Worm (Caenorhabditis elegans) whole organism, midembryonic: ENCODE results near the gene skat-1.
"Not testable (repeated sequence)": the region's sequence is repeated elsewhere in the genome, so short reads cannot be mapped to it uniquely, and the experiment has no call there.

ENCODE experiments used
- T22C8.4 ChIP-seq: fragments of 200-800 bp; sonication (Bioruptor generic); IDR thresholded peaks from 2 replicates; pipeline ENCODE4 v1.3.6; 2022; ENCODE audit warnings: missing genetic modification characterization, missing compliant biosample characterization
- cog-1 ChIP-seq: sonication (generic microtip); optimal IDR thresholded peaks from 2 replicates; lab custom pipeline; 2016; ENCODE audit warnings: missing genetic modification characterization, missing compliant biosample characterization
- flt-1 ChIP-seq: fragments of 200-800 bp; sonication (Bioruptor generic); IDR thresholded peaks from 2 replicates; pipeline ENCODE4 v1.3.6; 2022; ENCODE audit warnings: missing genetic modification characterization, missing compliant biosample characterization
- klf-2 ChIP-seq: fragments of 200-800 bp; sonication (Bioruptor generic); conservative IDR thresholded peaks from 2 replicates; pipeline ENCODE4 v1.3.6; 2022; ENCODE audit warnings: missing genetic modification reagents, missing genetic modification characterization, missing compliant biosample characterization
- med-1 ChIP-seq: sonication (generic microtip); optimal IDR thresholded peaks from 2 replicates; lab custom pipeline; 2017; ENCODE audit warnings: missing genetic modification characterization, mild to moderate bottlenecking, missing compliant biosample characterization, antibody characterized with exemption, missing genetic modification reagents; ENCODE audit not compliant: insufficient read depth
- ref-1 ChIP-seq: fragments of 200-800 bp; sonication (Bioruptor generic); conservative IDR thresholded peaks from 2 replicates; pipeline ENCODE4 v1.3.6; 2022; ENCODE audit warnings: missing genetic modification reagents, missing genetic modification characterization, missing compliant biosample characterization
- tab-1 ChIP-seq: fragments of 200-800 bp; sonication (Bioruptor generic); IDR thresholded peaks from 2 replicates; pipeline ENCODE4 v1.3.6; 2022; ENCODE audit warnings: missing genetic modification characterization, missing compliant biosample characterization
- ztf-23 ChIP-seq: fragments of 200-800 bp; sonication (Bioruptor generic); IDR thresholded peaks from 2 replicates; pipeline ENCODE4 v1.3.6; 2022; ENCODE audit warnings: missing genetic modification reagents, missing genetic modification characterization, missing compliant biosample characterization
- ztf-29 ChIP-seq: fragments of 200-800 bp; sonication (Bioruptor generic); IDR thresholded peaks from 2 replicates; pipeline ENCODE4 v1.3.6; 2022; ENCODE audit warnings: missing genetic modification reagents, missing genetic modification characterization, missing compliant biosample characterization

Gene skat-1

DNA sequence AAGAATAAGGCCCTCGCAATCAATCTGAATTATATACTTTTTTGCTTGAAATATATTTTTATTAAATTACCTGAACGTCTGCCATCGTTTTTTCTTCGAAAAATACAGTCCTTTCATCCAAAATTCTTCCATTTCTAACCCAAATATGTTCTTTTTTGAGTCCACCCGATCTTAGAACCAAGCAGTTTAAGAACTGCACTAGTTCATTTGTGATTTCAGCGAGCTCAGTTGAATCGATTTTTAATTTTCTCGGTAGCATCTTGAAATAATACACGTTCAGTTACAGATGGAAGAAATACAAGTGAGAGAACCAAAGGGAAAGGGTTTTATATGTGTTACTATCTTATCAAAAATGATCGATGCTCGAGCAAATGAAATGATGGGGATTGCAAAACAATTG is 2.9 kb upstream of the skat-1 start, which contains the start of gene F59B2.3:
Gene F59B2.3 (minus strand): TSS at position 259 of the 400 bp plus-strand sequence.
- TF ChIP-seq flt-1 (GFP tag; lab: Robert Waterston, UW), result no peak
- TF ChIP-seq tab-1 (GFP tag; lab: Robert Waterston, UW), result no peak
- TF ChIP-seq klf-2 (GFP tag; lab: Robert Waterston, UW), result no peak
- no peak for TF ChIP-seq ztf-29
- no peak for TF ChIP-seq ztf-23 (GFP tag; lab: Robert Waterston, UW)
- TF ChIP-seq T22C8.4 (GFP tag; lab: Robert Waterston, UW), result no peak
- no peak for TF ChIP-seq cog-1 (tag; lab: Kevin White, UChicago)
- no peak for TF ChIP-seq med-1
- TF ChIP-seq ref-1, result no peak

DNA sequence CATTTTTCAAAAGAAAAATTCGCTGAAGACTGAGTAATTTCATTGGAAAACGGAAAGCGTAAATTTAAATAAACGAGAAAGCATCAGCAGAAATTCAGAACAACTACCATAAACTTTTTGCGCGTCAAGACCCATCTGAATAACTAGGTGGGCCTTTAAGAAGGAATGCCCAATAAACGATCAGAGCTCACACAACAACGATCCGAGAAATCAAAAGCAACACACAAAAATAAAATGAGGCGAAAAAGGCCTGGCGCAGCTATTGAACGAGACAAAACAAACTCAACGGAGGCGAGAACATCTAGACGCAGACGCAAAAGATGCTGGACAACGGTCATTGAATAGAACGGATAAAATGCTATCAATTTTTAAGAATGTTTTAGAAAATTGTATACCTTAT is 2.3 kb upstream of the skat-1 start:
- TF ChIP-seq ref-1 (no peak), T22C8.4 (GFP tag; lab: Robert Waterston, UW) (no peak), ztf-23 (GFP tag; lab: Robert Waterston, UW) (no peak)

DNA sequence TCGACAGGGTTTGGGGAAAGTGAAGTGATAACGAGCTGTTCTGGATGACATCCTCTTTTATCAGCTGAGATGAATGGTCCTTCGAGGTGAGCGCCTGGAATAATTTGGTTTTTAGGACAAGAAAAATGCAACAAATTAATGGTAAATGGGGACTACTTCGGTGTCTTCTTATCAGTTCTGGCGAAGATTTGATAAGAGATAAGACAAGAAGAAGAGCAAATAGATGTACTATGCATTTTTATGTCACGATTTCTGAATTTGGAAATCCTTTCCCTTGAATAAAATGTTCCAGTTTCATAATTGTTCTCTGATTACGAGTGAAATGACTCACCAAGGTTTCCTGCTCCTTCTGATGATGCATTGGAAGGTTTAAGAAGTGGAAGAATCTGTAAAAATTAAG is 1.2 kb upstream of the skat-1 start:
- no peak for TF ChIP-seq cog-1 (tag; lab: Kevin White, UChicago)
- TF ChIP-seq ztf-23 (GFP tag; lab: Robert Waterston, UW), result no peak
- no peak for TF ChIP-seq ztf-29
- TF ChIP-seq med-1, result no peak
- TF ChIP-seq tab-1 (GFP tag; lab: Robert Waterston, UW), result no peak
- no peak for TF ChIP-seq ref-1
- TF ChIP-seq klf-2 (GFP tag; lab: Robert Waterston, UW), result no peak
- TF ChIP-seq flt-1 (GFP tag; lab: Robert Waterston, UW), result no peak
- no peak for TF ChIP-seq T22C8.4 (GFP tag; lab: Robert Waterston, UW)

DNA sequence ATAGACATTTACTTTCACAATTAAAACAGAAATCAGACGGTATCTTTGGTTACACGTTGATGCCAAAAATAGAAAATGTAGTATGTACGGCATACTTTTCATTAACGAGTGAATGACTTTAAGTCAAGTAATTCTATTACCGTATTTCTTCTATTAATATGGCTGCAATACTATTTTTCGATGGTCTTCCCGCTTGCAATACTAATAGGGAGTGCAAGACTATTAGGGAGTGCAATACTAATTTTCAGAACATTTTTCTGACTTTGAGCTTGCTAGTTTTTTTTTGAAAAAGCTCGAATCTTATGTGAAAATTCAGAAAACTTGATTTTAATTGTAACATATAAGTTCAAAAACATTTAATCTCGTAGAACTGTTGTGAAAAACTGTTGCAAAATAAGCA is 6.8 kb downstream of the skat-1 start, which contains the start of gene R08D7.7:
Gene R08D7.7 (plus strand): TSS at position 301 of the 400 bp plus-strand sequence.
- TF ChIP-seq med-1; klf-2 (GFP tag; lab: Robert Waterston, UW); cog-1 (tag; lab: Kevin White, UChicago): not testable (repeated sequence)

DNA sequence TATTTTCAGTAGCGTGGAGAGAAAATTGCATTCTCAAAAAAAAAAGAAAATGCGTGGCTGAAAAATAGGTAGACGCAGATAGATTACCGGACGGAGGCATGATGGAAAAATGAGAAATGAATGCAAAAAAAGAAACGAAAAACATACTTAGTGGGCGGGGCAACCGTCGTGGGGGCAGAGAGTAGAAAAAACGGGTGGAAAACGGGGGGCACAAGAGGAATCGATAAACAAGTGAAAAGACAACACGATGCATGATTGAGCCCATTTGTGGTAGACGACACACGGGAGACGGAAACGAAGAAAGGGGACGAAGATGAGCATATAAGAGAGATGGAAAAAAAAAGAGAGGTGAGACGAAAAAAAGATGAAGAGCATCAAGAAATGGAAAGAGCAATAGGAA is 8.0 kb downstream of the skat-1 start:
- TF ChIP-seq klf-2 (GFP tag; lab: Robert Waterston, UW) (no peak), cog-1 (tag; lab: Kevin White, UChicago) (no peak), T22C8.4 (GFP tag; lab: Robert Waterston, UW) (no peak; the same call in 1 of the 2 replicates), flt-1 (GFP tag; lab: Robert Waterston, UW) (0 out of 2 replicates have a peak, but pooled peaks have one; percentile 34)

DNA sequence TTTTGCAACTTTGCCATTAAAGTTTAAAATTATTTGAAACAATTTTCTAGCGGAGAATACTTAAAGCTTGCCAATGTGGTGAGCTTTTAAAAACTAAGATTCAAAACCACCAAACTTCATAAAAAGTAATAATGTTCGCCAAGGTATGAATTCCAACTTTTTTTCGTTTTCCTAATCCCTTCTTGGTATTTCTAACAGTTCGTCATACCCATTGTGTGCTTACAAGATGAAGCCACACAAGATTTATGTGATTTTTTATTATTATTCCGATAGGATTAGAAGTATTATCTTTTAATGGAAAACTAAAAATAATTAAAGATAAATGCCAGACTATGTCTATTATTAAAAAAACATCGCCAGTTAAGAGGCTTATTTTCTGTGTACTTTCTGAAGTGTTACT is 8.5 kb downstream of the skat-1 start:
- no peak for TF ChIP-seq T22C8.4 (GFP tag; lab: Robert Waterston, UW)
- no peak for TF ChIP-seq ztf-29
- TF ChIP-seq ref-1, result no peak
- no peak for TF ChIP-seq flt-1 (GFP tag; lab: Robert Waterston, UW)
- TF ChIP-seq cog-1 (tag; lab: Kevin White, UChicago), result no peak
- no peak for TF ChIP-seq ztf-23 (GFP tag; lab: Robert Waterston, UW)
- TF ChIP-seq med-1, result no peak
- no peak for TF ChIP-seq klf-2 (GFP tag; lab: Robert Waterston, UW)
- no peak for TF ChIP-seq tab-1 (GFP tag; lab: Robert Waterston, UW)

DNA sequence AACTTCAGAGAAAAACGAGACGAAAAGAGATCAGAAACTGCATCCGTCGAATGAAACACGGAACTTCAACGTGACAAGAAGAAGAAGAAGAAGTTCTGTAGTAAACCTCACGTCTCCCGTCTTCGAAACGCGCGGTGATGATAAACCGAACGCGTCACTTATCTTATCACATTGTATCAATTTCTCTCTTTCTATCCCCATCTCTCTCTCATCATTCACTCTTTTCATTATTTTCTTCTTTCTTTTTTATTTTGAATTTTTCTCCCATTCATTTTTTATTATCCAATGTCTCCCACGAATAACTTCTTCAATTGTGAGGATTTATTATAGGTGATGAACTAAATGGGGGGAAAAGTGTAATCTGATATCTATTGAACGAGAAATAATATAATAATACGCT is 9.7 kb downstream of the skat-1 start:
- no peak for TF ChIP-seq ztf-29

DNA sequence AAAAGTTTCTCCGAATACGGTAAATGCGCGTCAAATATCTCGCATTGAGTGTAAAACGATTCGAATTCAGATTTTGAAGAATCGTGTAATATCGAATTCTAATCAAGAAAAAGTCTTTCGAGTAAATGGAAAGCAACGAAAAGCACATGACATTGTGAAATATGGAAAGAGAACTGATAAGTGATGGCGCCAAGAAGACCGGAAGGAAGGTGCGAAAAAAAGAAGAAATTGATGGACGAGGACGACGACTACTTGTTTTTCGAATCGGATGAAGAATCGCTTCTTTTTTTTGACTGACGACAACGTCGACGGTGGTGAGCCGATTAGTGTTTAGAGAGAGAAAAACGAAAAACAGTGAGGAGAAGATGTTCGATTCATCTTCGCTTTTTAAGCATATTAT is 10.6 kb downstream of the skat-1 start:
- no peak for TF ChIP-seq flt-1 (GFP tag; lab: Robert Waterston, UW)
- TF ChIP-seq T22C8.4 (GFP tag; lab: Robert Waterston, UW), result no peak
- TF ChIP-seq ztf-23 (GFP tag; lab: Robert Waterston, UW), result no peak
- TF ChIP-seq klf-2 (GFP tag; lab: Robert Waterston, UW), result no peak
- TF ChIP-seq ztf-29, result no peak
- TF ChIP-seq cog-1 (tag; lab: Kevin White, UChicago), result no peak
- no peak for TF ChIP-seq tab-1 (GFP tag; lab: Robert Waterston, UW)
- no peak for TF ChIP-seq med-1
- no peak for TF ChIP-seq ref-1

DNA sequence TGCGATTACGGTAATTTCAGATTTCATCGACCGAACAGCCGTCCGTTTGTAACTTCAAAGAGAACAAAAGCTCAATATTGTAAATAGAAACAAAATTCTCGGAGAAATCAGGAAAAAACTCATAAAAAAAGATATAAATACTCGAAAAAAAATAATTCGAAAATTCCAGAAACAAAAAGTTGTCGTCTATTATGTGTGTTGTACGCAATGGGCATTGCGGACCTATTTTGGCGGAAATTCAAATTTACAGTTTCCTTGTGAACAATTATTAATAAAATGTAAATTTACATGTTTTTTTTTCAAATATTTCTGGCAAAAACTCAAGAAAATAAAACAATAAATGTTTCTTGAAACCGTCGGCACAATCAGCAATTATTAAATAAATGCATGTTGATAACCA is 11.1 kb downstream of the skat-1 start:
- TF ChIP-seq tab-1 (GFP tag; lab: Robert Waterston, UW) (no peak), med-1 (no peak), klf-2 (GFP tag; lab: Robert Waterston, UW) (no peak), ref-1 (no peak), ztf-23 (GFP tag; lab: Robert Waterston, UW) (no peak)

DNA sequence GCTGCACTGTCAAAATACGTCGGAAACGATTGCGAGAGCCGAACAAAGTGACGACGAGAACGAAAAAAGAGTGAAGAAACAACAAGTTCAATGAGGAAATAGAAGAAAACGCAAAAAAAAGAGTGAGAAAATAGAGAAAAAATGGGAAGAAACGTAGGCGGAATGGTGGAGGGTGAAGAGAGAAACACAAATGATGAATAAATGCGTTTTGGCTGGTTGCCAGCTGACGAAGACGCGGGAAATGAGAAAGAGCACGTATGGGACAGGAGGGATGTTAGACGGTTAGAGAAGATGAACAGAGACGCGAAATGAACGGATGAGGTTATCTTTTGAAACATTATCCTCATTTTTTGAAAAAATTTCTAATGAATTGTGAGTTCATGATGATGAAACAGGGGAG is 11.6 kb downstream of the skat-1 start:
- TF ChIP-seq klf-2 (GFP tag; lab: Robert Waterston, UW) (no peak), cog-1 (tag; lab: Kevin White, UChicago) (no peak), T22C8.4 (GFP tag; lab: Robert Waterston, UW) (no peak), ztf-29 (no peak), tab-1 (GFP tag; lab: Robert Waterston, UW) (no peak)

DNA sequence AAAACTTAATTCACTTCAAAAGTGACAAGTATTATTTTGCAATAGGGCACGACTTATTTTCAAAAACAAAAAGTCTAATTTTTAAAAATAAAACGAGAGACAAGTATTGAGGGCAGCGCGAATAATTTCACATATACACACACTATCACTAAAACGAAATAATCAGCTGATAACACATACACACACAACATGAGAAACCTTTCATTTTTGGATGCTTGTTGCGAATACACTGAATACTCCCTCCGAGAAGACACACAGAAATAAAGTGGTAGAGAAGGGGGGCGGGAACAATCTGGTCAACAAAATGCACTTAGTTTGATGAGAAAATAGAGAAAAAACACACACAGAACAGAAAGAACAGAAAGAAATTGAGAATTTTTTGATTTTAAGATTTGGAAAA is 12.2 kb downstream of the skat-1 start:
- TF ChIP-seq ztf-23 (GFP tag; lab: Robert Waterston, UW), result no peak
- TF ChIP-seq med-1, result no peak
- TF ChIP-seq ztf-29, result no peak
- no peak for TF ChIP-seq ref-1
- no peak for TF ChIP-seq cog-1 (tag; lab: Kevin White, UChicago)
- no peak for TF ChIP-seq klf-2 (GFP tag; lab: Robert Waterston, UW)
- no peak for TF ChIP-seq T22C8.4 (GFP tag; lab: Robert Waterston, UW)
- no peak for TF ChIP-seq flt-1 (GFP tag; lab: Robert Waterston, UW)
- TF ChIP-seq tab-1 (GFP tag; lab: Robert Waterston, UW), result no peak
